Fruit fly (Drosophila melanogaster) whole organism, embryonic: ENCODE measurements around the gene scny.

Experiments used
- ATbp ChIP-seq: fragments of 200-800 bp; sonication (Bioruptor generic); optimal IDR thresholded peaks from 2 replicates; lab custom pipeline; 2017; ENCODE audit warnings: missing biosample characterization, mild to moderate bottlenecking, missing genetic modification characterization, missing genetic modification reagents
- Abd-B ChIP-seq: fragments of 200-800 bp; sonication (Bioruptor generic); optimal IDR thresholded peaks from 2 replicates; lab custom pipeline; 2018; ENCODE audit warnings: missing biosample characterization, mild to moderate bottlenecking, missing genetic modification characterization, moderate library complexity
- Asciz ChIP-seq: fragments of 200-800 bp; sonication (Bioruptor generic); optimal IDR thresholded peaks from 2 replicates; lab custom pipeline; 2017; ENCODE audit warnings: missing biosample characterization, mild to moderate bottlenecking, missing genetic modification characterization, missing genetic modification reagents
- Atf3 ChIP-seq: fragments of 200-800 bp; sonication (Bioruptor generic); optimal IDR thresholded peaks from 3 replicates; lab custom pipeline; 2016; ENCODE audit warnings: missing biosample characterization, missing genetic modification characterization
- B-H2 ChIP-seq: fragments of 200-800 bp; sonication (Bioruptor generic); optimal IDR thresholded peaks from 2 replicates; lab custom pipeline; 2018; ENCODE audit warnings: missing biosample characterization, mild to moderate bottlenecking, missing genetic modification characterization
- BtbVII ChIP-seq: fragments of 200-800 bp; sonication (Bioruptor generic); optimal IDR thresholded peaks from 3 replicates; lab custom pipeline; 2017; ENCODE audit warnings: missing biosample characterization, mild to moderate bottlenecking, missing genetic modification characterization
- CG11093 ChIP-seq: fragments of 200-800 bp; sonication (Bioruptor generic); IDR thresholded peaks from 3 replicates; pipeline ENCODE4 v1.3.6; 2022; ENCODE audit warnings: missing biosample characterization, missing genetic modification characterization
- CG11247 ChIP-seq: fragments of 200-800 bp; sonication (Bioruptor generic); IDR thresholded peaks from 2 replicates; pipeline ENCODE4 v1.3.6; 2022; ENCODE audit warnings: missing biosample characterization, missing genetic modification characterization
- CG13296 ChIP-seq: fragments of 200-800 bp; sonication (Bioruptor generic); optimal IDR thresholded peaks from 3 replicates; lab custom pipeline; 2018; ENCODE audit warnings: missing biosample characterization, mild to moderate bottlenecking, missing genetic modification characterization
- CG17385 ChIP-seq: fragments of 200-800 bp; sonication (Bioruptor generic); optimal IDR thresholded peaks from 3 replicates; lab custom pipeline; 2018; ENCODE audit warnings: missing biosample characterization, mild to moderate bottlenecking, missing genetic modification characterization
- CG18262 ChIP-seq: fragments of 200-800 bp; optimal IDR thresholded peaks from 3 replicates; lab custom pipeline; 2019; ENCODE audit warnings: missing biosample characterization, mild to moderate bottlenecking, missing genetic modification characterization, moderate library complexity
- CG2120 ChIP-seq: fragments of 200-800 bp; sonication (Bioruptor generic); optimal IDR thresholded peaks from 3 replicates; lab custom pipeline; 2016; ENCODE audit warnings: missing biosample characterization, missing genetic modification characterization
- CG2678 ChIP-seq: fragments of 200-800 bp; sonication (Bioruptor generic); optimal IDR thresholded peaks from 3 replicates; lab custom pipeline; 2019; ENCODE audit warnings: missing biosample characterization, mild to moderate bottlenecking, missing genetic modification characterization, moderate library complexity
- CG3281 ChIP-seq: fragments of 200-800 bp; sonication (Bioruptor generic); optimal IDR thresholded peaks from 3 replicates; lab custom pipeline; 2017; ENCODE audit warnings: missing biosample characterization, mild to moderate bottlenecking, missing genetic modification characterization
- CG33557 ChIP-seq: fragments of 200-800 bp; sonication (Bioruptor generic); optimal IDR thresholded peaks from 2 replicates; lab custom pipeline; 2019; ENCODE audit warnings: missing biosample characterization, mild to moderate bottlenecking, missing genetic modification characterization, moderate library complexity
- CG3847 ChIP-seq: fragments of 200-800 bp; sonication (Bioruptor generic); IDR thresholded peaks from 2 replicates; pipeline ENCODE4 v1.3.6; 2022; ENCODE audit warnings: missing biosample characterization, missing genetic modification characterization
- CG6689 ChIP-seq: fragments of 200-800 bp; sonication (Bioruptor generic); IDR thresholded peaks from 2 replicates; pipeline ENCODE4 v1.3.6; 2022; ENCODE audit warnings: missing biosample characterization, missing genetic modification characterization
- CG7839 ChIP-seq: fragments of 200-800 bp; sonication (Bioruptor generic); optimal IDR thresholded peaks from 3 replicates; lab custom pipeline; 2018; ENCODE audit warnings: missing biosample characterization, mild to moderate bottlenecking, missing genetic modification characterization, moderate library complexity
- CG9215 ChIP-seq: fragments of 200-800 bp; sonication (Bioruptor generic); IDR thresholded peaks from 2 replicates; pipeline ENCODE4 v1.3.6; 2022; ENCODE audit warnings: missing biosample characterization, missing genetic modification characterization
- CG9817 ChIP-seq: fragments of 200-800 bp; sonication (Bioruptor generic); optimal IDR thresholded peaks from 2 replicates; lab custom pipeline; 2018; ENCODE audit warnings: missing biosample characterization, mild to moderate bottlenecking, missing genetic modification characterization, moderate library complexity
- D19B ChIP-seq: fragments of 200-800 bp; sonication (Bioruptor generic); optimal IDR thresholded peaks from 2 replicates; lab custom pipeline; 2017; ENCODE audit warnings: missing biosample characterization, mild to moderate bottlenecking, missing genetic modification characterization
- Dbx ChIP-seq: fragments of 200-800 bp; sonication (Bioruptor generic); IDR thresholded peaks from 3 replicates; pipeline ENCODE4 v1.3.6; 2022; ENCODE audit warnings: missing biosample characterization, missing genetic modification characterization
- Dip2 ChIP-seq: fragments of 200-800 bp; sonication (Bioruptor generic); IDR thresholded peaks from 2 replicates; pipeline ENCODE4 v1.3.6; 2022; ENCODE audit warnings: missing biosample characterization, missing genetic modification characterization
- Dp ChIP-seq: fragments of 200-800 bp; sonication (Bioruptor generic); optimal IDR thresholded peaks from 2 replicates; lab custom pipeline; 2018; ENCODE audit warnings: missing biosample characterization, mild to moderate bottlenecking, missing genetic modification characterization, moderate library complexity
- Hand ChIP-seq: fragments of 200-800 bp; sonication (Bioruptor generic); optimal IDR thresholded peaks from 2 replicates; lab custom pipeline; 2017; ENCODE audit warnings: mild to moderate bottlenecking, missing biosample characterization, missing genetic modification reagents, missing genetic modification characterization
- PHDP ChIP-seq: fragments of 200-800 bp; sonication (Bioruptor generic); optimal IDR thresholded peaks from 3 replicates; lab custom pipeline; 2018; ENCODE audit warnings: missing biosample characterization, mild to moderate bottlenecking, missing genetic modification characterization, moderate library complexity
- Ptx1 ChIP-seq: fragments of 200-800 bp; sonication (Bioruptor generic); IDR thresholded peaks from 2 replicates; pipeline ENCODE4 v1.3.6; 2022; ENCODE audit warnings: missing biosample characterization, missing genetic modification characterization
- Rfx ChIP-seq: fragments of 200-800 bp; sonication (Bioruptor generic); IDR thresholded peaks from 2 replicates; pipeline ENCODE4 v1.3.6; 2022; ENCODE audit warnings: missing biosample characterization, missing genetic modification characterization
- Scr ChIP-seq: fragments of 200-800 bp; sonication (Bioruptor generic); IDR thresholded peaks from 2 replicates; pipeline ENCODE4 v1.3.6; 2022; ENCODE audit warnings: missing biosample characterization, missing genetic modification characterization; ENCODE audit not compliant: partially characterized antibody
- al ChIP-seq: fragments of 200-800 bp; sonication (Bioruptor generic); IDR thresholded peaks from 2 replicates; pipeline ENCODE4 v1.3.6; 2022; ENCODE audit warnings: missing biosample characterization, missing genetic modification characterization
- ara ChIP-seq: fragments of 200-800 bp; sonication (Bioruptor generic); IDR thresholded peaks from 2 replicates; pipeline ENCODE4 v1.3.6; 2022; ENCODE audit warnings: missing biosample characterization, missing genetic modification characterization
- ato ChIP-seq: fragments of 200-800 bp; sonication (Bioruptor generic); IDR thresholded peaks from 2 replicates; pipeline ENCODE4 v1.3.6; 2022; ENCODE audit warnings: missing biosample characterization, missing genetic modification characterization; ENCODE audit not compliant: partially characterized antibody
- bsh ChIP-seq, 2 experiments: fragments of 200-800 bp; sonication (Bioruptor generic); optimal IDR thresholded peaks; 2 replicates each; lab custom pipeline; 2017 to 2018; ENCODE audit warnings: mild to moderate bottlenecking in 2 of 2, missing biosample characterization in 2 of 2, missing genetic modification characterization in 2 of 2, moderate library complexity in 1 of 2
- cad ChIP-seq: fragments of >200 bp; optimal IDR thresholded peaks from 2 replicates; lab custom pipeline; 2017; ENCODE audit warnings: missing biosample characterization, missing genetic modification characterization
- caup ChIP-seq: fragments of 200-800 bp; sonication (Bioruptor generic); optimal IDR thresholded peaks from 3 replicates; lab custom pipeline; 2017; ENCODE audit warnings: missing biosample characterization, mild to moderate bottlenecking, missing genetic modification characterization, moderate library complexity; ENCODE audit not compliant: severe bottlenecking
- chif ChIP-seq, 2 experiments: fragments of 200-800 bp; sonication (Bioruptor generic); optimal IDR thresholded peaks; 3 replicates each; lab custom pipeline; 2016; ENCODE audit warnings: missing biosample characterization in 2 of 2, missing genetic modification characterization in 2 of 2
- chn ChIP-seq: fragments of 200-800 bp; sonication (Bioruptor generic); optimal IDR thresholded peaks from 2 replicates; lab custom pipeline; 2016; ENCODE audit warnings: missing biosample characterization, missing genetic modification characterization
- da ChIP-seq: fragments of 200-800 bp; sonication (Bioruptor generic); optimal IDR thresholded peaks from 2 replicates; lab custom pipeline; 2016; ENCODE audit warnings: missing biosample characterization, missing genetic modification characterization
- ems ChIP-seq: fragments of 200-800 bp; sonication (Bioruptor generic); optimal IDR thresholded peaks from 3 replicates; lab custom pipeline; 2016; ENCODE audit warnings: missing biosample characterization, missing genetic modification characterization
- exex ChIP-seq: fragments of 200-800 bp; sonication (Bioruptor generic); optimal IDR thresholded peaks from 4 replicates; lab custom pipeline; 2018; ENCODE audit warnings: missing biosample characterization, mild to moderate bottlenecking, missing genetic modification characterization, moderate library complexity
- h ChIP-seq: fragments of >200 bp; optimal IDR thresholded peaks from 2 replicates; lab custom pipeline; 2017
- hkb ChIP-seq, 2 experiments: fragments of 200-800 bp in 1 of 2; fragments of >200 bp in 1 of 2; sonication (Bioruptor generic) in 1 of 2; IDR thresholded peaks in 1 of 2; optimal IDR thresholded peaks in 1 of 2; 2 replicates each; pipeline versions ENCODE4 v1.3.6 to Lab custom; 2017 to 2022; ENCODE audit warnings: missing biosample characterization in 1 of 2, missing genetic modification characterization in 1 of 2
- jigr1 ChIP-seq: fragments of 200-800 bp; sonication (Bioruptor generic); IDR thresholded peaks from 3 replicates; pipeline ENCODE4 v1.3.6; 2022; ENCODE audit warnings: missing biosample characterization, missing genetic modification characterization
- nmo ChIP-seq: fragments of 200-800 bp; sonication (Bioruptor generic); optimal IDR thresholded peaks from 2 replicates; lab custom pipeline; 2018; ENCODE audit warnings: missing biosample characterization, mild to moderate bottlenecking, missing genetic modification characterization, moderate library complexity
- row ChIP-seq: fragments of 200-800 bp; sonication (Bioruptor generic); IDR thresholded peaks from 3 replicates; pipeline ENCODE4 v1.3.6; 2022; ENCODE audit warnings: missing biosample characterization, missing genetic modification characterization
- sens ChIP-seq: fragments of 200-800 bp; sonication (Bioruptor generic); peaks from one replicate; lab custom pipeline; 2016; ENCODE audit warnings: missing biosample characterization, missing genetic modification characterization
- sisA ChIP-seq: fragments of 200-800 bp; sonication (Bioruptor generic); IDR thresholded peaks from 2 replicates; pipeline ENCODE4 v1.3.6; 2022; ENCODE audit warnings: missing biosample characterization, missing genetic modification characterization
- so ChIP-seq: fragments of 200-800 bp; sonication (Bioruptor generic); IDR thresholded peaks from 3 replicates; pipeline ENCODE4 v1.3.6; 2022; ENCODE audit warnings: missing biosample characterization, missing genetic modification characterization
- wek ChIP-seq: fragments of 200-800 bp; sonication (Bioruptor generic); optimal IDR thresholded peaks from 3 replicates; lab custom pipeline; 2018; ENCODE audit warnings: missing biosample characterization, mild to moderate bottlenecking, missing genetic modification characterization, moderate library complexity
- wor ChIP-seq: fragments of 200-800 bp; sonication (Bioruptor generic); IDR thresholded peaks from 2 replicates; pipeline ENCODE4 v1.3.6; 2022; ENCODE audit warnings: missing biosample characterization, missing genetic modification characterization
- zfh1 ChIP-seq: fragments of 200-800 bp; sonication (Bioruptor generic); IDR thresholded peaks from 3 replicates; pipeline ENCODE4 v1.3.6; 2022; ENCODE audit warnings: missing biosample characterization, missing genetic modification characterization

scny gene

dm6 chr3L:5808101-5808433 lies 39.3 kb downstream of the scny start (continued):
- no peak for TF ChIP-seq Dp
- TF ChIP-seq Asciz (GFP tag; lab: Kevin White, UChicago), result no peak
- 0 out of 2 replicates have a peak, but pooled peaks have one; percentile 30 for TF ChIP-seq CG11247 (GFP tag; lab: Robert Waterston, UW)
- TF ChIP-seq CG3847 (GFP tag; lab: Robert Waterston, UW), result no peak
- no peak for TF ChIP-seq hkb (optimal IDR thresholded peaks at IDR 0.05; lab: Kevin White, UChicago)
- TF ChIP-seq hkb (GFP tag; IDR thresholded peaks at IDR 0.05; lab: Robert Waterston, UW), result no peak
- TF ChIP-seq al, result 0 out of 2 replicates have a peak, but pooled peaks have one; percentile 20
- TF ChIP-seq CG18262, result peak; percentile 23
- peak; percentile 39 for TF ChIP-seq CG9817 (tag; lab: Kevin White, UChicago)
- no peak for TF ChIP-seq sisA (GFP tag; lab: Robert Waterston, UW)
- peak; percentile 61 for TF ChIP-seq row (GFP tag; lab: Robert Waterston, UW)
- no peak for TF ChIP-seq cad (GFP tag; lab: Kevin White, UChicago)
- TF ChIP-seq PHDP (tag; lab: Kevin White, UChicago), result peak; percentile 32
- TF ChIP-seq zfh1 (GFP tag; lab: Robert Waterston, UW), result 0 out of 3 replicates have a peak, but pooled peaks have one; percentile 29
- TF ChIP-seq Abd-B (GFP tag; lab: Kevin White, UChicago), result no peak
- no peak for TF ChIP-seq da (GFP tag; lab: Kevin White, UChicago)
- 0 out of 3 replicates have a peak, but pooled peaks have one; percentile 24 for TF ChIP-seq Dbx
- no peak for TF ChIP-seq h (lab: Kevin White, UChicago)
- TF ChIP-seq CG13296, result peak; percentile 4
- peak; percentile 56 for TF ChIP-seq Rfx (GFP tag; lab: Robert Waterston, UW)
- TF ChIP-seq Atf3 (GFP tag; lab: Kevin White, UChicago), result no peak
- TF ChIP-seq bsh (GFP tag; optimal IDR thresholded peaks at IDR 0.05; lab: Kevin White, UChicago), result peak; percentile 29 to 54
- no peak for TF ChIP-seq CG7839 (tag; lab: Kevin White, UChicago)
- TF ChIP-seq chif (GFP tag; optimal IDR thresholded peaks at IDR 0.05; lab: Kevin White, UChicago), result peak in 1 of 2 experiments; percentile 1
- TF ChIP-seq ara, result peak; percentile 56; the same call in 1 of the 2 replicates
- peak; percentile 55 for TF ChIP-seq Ptx1 (GFP tag; lab: Robert Waterston, UW)
- peak; percentile 62 for TF ChIP-seq sens (GFP tag; lab: Kevin White, UChicago)
- TF ChIP-seq wek (GFP tag; lab: Kevin White, UChicago), result no peak
- TF ChIP-seq Hand (GFP tag; lab: Kevin White, UChicago), result no peak
- TF ChIP-seq B-H2 (GFP tag; lab: Kevin White, UChicago), result no peak
- TF ChIP-seq CG9215 (GFP tag; lab: Robert Waterston, UW), result peak; percentile 23; the same call in 1 of the 2 replicates
- TF ChIP-seq jigr1 (GFP tag; lab: Robert Waterston, UW), result 0 out of 3 replicates have a peak, but pooled peaks have one; percentile 22
- no peak for TF ChIP-seq chn (GFP tag; lab: Kevin White, UChicago)
- peak; percentile 2 for TF ChIP-seq D19B (GFP tag; lab: Kevin White, UChicago)
- TF ChIP-seq ems, result no peak
- TF ChIP-seq CG2120, result peak; percentile 37
- TF ChIP-seq Dip2 (GFP tag; lab: Robert Waterston, UW), result no peak
- TF ChIP-seq so (GFP tag; lab: Robert Waterston, UW), result no peak
- peak; percentile 46 for TF ChIP-seq CG2678 (tag; lab: Kevin White, UChicago)
- no peak for TF ChIP-seq ato (GFP tag; lab: Robert Waterston, UW)
- peak; percentile 26; the same call in 1 of the 2 replicates for TF ChIP-seq CG6689 (GFP tag; lab: Robert Waterston, UW)
- peak; percentile 40 for TF ChIP-seq BtbVII (GFP tag; lab: Kevin White, UChicago)
- no peak for TF ChIP-seq CG33557 (GFP tag; lab: Kevin White, UChicago)
- TF ChIP-seq nmo (GFP tag; lab: Kevin White, UChicago), result peak; percentile 40
- peak; percentile 26 for TF ChIP-seq CG17385
- peak; percentile 44 for TF ChIP-seq CG3281
- no peak for TF ChIP-seq Scr (GFP tag; lab: Robert Waterston, UW)
- TF ChIP-seq wor (GFP tag; lab: Robert Waterston, UW), result no peak
- TF ChIP-seq caup (GFP tag; lab: Kevin White, UChicago), result no peak
- TF ChIP-seq CG11093 (GFP tag; lab: Robert Waterston, UW), result no peak
- TF ChIP-seq ATbp (GFP tag; lab: Kevin White, UChicago), result peak; percentile 26
- no peak for TF ChIP-seq exex
